Fruit fly (Drosophila melanogaster): ENCODE data around the gene CG31517.

- TF ChIP-seq Rel (GFP tag; optimal IDR thresholded peaks at IDR 0.05) (no peak), Rel (tag; optimal IDR thresholded peaks at IDR 0.05) (no peak), Dif (GFP tag; optimal IDR thresholded peaks at IDR 0.05; ENCODE audit: partially characterized antibody) (no peak), N (GFP tag; optimal IDR thresholded peaks at IDR 0.05) (no peak), Hr78 (GFP tag; optimal IDR thresholded peaks at IDR 0.05) (no peak)
Measured at dm6 chr3R:13923626-13924025, 24.6 kb upstream of the CG31517 start.
